Worm (Caenorhabditis elegans): ENCODE results near the gene asg-2.

asg-2 gene

DNA sequence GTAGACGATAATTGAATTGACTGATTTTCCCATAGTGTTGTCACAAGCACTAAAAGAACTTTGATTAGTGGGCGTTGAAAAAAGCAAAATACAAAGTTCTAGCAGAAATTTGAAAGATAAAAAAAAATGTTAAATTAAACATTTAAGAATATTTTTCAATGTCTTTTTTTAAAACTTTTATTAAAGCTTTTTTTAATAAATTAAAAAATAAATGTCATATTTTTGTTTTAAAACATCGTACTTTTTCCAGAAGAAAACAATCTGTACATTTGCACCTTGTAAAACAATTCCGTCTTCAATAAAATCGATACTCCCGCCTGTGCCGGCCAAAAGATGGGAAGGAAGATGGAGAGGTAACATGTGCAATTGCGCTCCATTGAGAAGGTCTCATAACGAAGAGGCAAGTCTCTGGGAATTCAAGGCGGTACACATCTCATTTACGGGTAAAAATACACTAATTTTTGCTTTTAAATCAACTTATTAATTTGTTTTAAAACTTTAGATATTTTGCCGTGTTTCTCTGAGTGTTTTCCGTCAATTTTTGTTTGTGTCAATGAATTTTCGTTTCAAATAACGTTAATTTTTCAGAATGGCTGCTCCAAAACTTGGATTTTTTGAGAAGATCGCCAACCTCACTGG, at the start of gene asg-2, which contains the start of gene glr-6:
TSS of gene asg-2 (plus strand) at position 589 of the 639 bp plus-strand sequence.
TSS of gene glr-6 (minus strand) at position 51 of the 639 bp plus-strand sequence.
- TF ChIP-seq tbx-2 (tag; optimal IDR thresholded peaks at IDR 0.05) (peak; percentile 78), hlh-17 (GFP tag; optimal IDR thresholded peaks at IDR 0.05; ENCODE audit: borderline replicate concordance) (no peak), nhr-76 (tag; optimal IDR thresholded peaks at IDR 0.05) (no peak), C16A3.4 (tag; optimal IDR thresholded peaks at IDR 0.05) (peak; percentile 98), unc-130 (tag; optimal IDR thresholded peaks at IDR 0.05) (peak; percentile 72), nhr-11 (tag; optimal IDR thresholded peaks at IDR 0.05) (peak; percentile 32), lsy-2 (tag; optimal IDR thresholded peaks at IDR 0.05) (peak; percentile 79 to 92), vab-15 (tag; optimal IDR thresholded peaks at IDR 0.05) (no peak), fos-1 (tag; optimal IDR thresholded peaks at IDR 0.05) (peak; percentile 81), nhr-12 (tag; optimal IDR thresholded peaks at IDR 0.05) (no peak), unc-98 (GFP tag; IDR thresholded peaks at IDR 0.05) (no peak), efl-1 (optimal IDR thresholded peaks at IDR 0.05) (peak; percentile 74 to 81), efl-1 (GFP tag; optimal IDR thresholded peaks at IDR 0.05 in 1 of 2) (peak; percentile 65 to 96), isw-1 (GFP tag; IDR thresholded peaks at IDR 0.05) (peak; percentile 46), blmp-1 (tag; optimal IDR thresholded peaks at IDR 0.05) (peak; percentile 76), mdl-1 (tag; optimal IDR thresholded peaks at IDR 0.05) (peak in 1 of 2 experiments; percentile 84), F16B12.6 (tag; optimal IDR thresholded peaks at IDR 0.05) (peak; percentile 37), nhr-90 (tag; optimal IDR thresholded peaks at IDR 0.05; ENCODE audit: poor library complexity) (peak; percentile 78), ceh-63 (GFP tag; optimal IDR thresholded peaks at IDR 0.05) (no peak), lin-14 (GFP tag; optimal IDR thresholded peaks at IDR 0.05) (peak; percentile 89), ets-5 (GFP tag; IDR thresholded peaks at IDR 0.05) (no peak), unc-30 (tag; optimal IDR thresholded peaks at IDR 0.05) (no peak), mef-2 (tag; optimal IDR thresholded peaks at IDR 0.05) (no peak), fkh-4 (tag; optimal IDR thresholded peaks at IDR 0.05; ENCODE audit: borderline replicate concordance) (no peak), xbp-1 (tag; optimal IDR thresholded peaks at IDR 0.05) (peak; percentile 93), alr-1 (tag; optimal IDR thresholded peaks at IDR 0.05; ENCODE audit: borderline replicate concordance) (no peak), jun-1 (tag; optimal IDR thresholded peaks at IDR 0.05) (peak; percentile 58), hpl-2 (GFP tag; optimal IDR thresholded peaks at IDR 0.05) (peak; percentile 66), tlp-1 (tag; optimal IDR thresholded peaks at IDR 0.05) (no peak), dpl-1 (GFP tag; optimal IDR thresholded peaks at IDR 0.05) (peak; percentile 67 to 79 (median 75)), ama-1 (optimal IDR thresholded peaks at IDR 0.05) (no peak), ces-1 (GFP tag; optimal IDR thresholded peaks at IDR 0.05) (no peak), dsc-1 (tag; optimal IDR thresholded peaks at IDR 0.05) (peak; percentile 64), pax-3 (tag; optimal IDR thresholded peaks at IDR 0.05) (peak; percentile 48), nhr-47 (tag; optimal IDR thresholded peaks at IDR 0.05) (peak; percentile 84), lin-35 (GFP tag; optimal IDR thresholded peaks at IDR 0.05) (peak; percentile 63 to 89), snu-23 (GFP tag; optimal IDR thresholded peaks at IDR 0.05) (peak; percentile 87), nhr-20 (tag; optimal IDR thresholded peaks at IDR 0.05) (peak; percentile 86), rnt-1 (tag; optimal IDR thresholded peaks at IDR 0.05) (peak; percentile 86), irx-1 (tag; optimal IDR thresholded peaks at IDR 0.05) (peak; percentile 43), nhr-28 (tag; optimal IDR thresholded peaks at IDR 0.05) (no peak), hlh-4 (tag; optimal IDR thresholded peaks at IDR 0.05) (no peak), nhr-77 (tag; optimal IDR thresholded peaks at IDR 0.05) (peak; percentile 86), mep-1 (tag; optimal IDR thresholded peaks at IDR 0.05) (peak; percentile 91), C04F5.9 (tag; optimal IDR thresholded peaks at IDR 0.05) (no peak), nhr-71 (tag; optimal IDR thresholded peaks at IDR 0.05) (peak; percentile 90), aha-1 (tag; optimal IDR thresholded peaks at IDR 0.05) (no peak), ceh-8 (GFP tag; optimal IDR thresholded peaks at IDR 0.05) (no peak), aly-2 (tag; optimal IDR thresholded peaks at IDR 0.05) (no peak), lin-39 (tag; optimal IDR thresholded peaks at IDR 0.05) (peak; percentile 55), lin-15B (tag; optimal IDR thresholded peaks at IDR 0.05) (peak; percentile 86), sox-4 (tag; optimal IDR thresholded peaks at IDR 0.05) (peak; percentile 21), ceh-90 (tag; optimal IDR thresholded peaks at IDR 0.05) (no peak), nhr-237 (tag; optimal IDR thresholded peaks at IDR 0.05) (peak; percentile 34)
